Worm (Caenorhabditis elegans): ENCODE results near the gene sre-37.

sre-37 gene

DNA sequence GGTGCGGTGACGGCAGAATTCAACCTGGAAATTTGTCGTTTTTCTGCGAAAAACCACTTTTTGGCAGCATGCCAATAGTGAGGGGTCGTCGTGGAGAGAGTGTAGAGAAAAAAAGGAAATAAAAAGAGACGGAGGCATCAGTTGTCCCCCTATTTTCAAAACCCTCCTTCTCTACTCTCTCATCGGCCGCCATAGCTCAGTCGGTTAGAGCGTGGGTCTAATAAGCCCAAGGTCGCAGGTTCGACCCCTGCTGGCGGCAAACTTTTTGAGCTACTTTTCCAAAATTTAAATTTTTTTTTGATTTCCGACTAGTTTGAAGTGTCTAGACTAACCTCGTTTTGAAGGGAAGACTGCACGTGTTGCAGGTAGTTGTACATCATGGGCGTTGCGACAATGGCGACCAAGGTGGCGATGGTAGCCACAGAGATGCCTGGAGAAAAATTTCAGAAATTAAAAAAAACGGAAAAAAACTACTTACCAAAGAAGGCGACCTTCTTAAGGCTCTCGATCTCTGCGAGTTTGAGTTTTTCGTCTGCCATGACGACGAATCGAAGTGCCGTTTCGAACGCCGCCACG lies 29.0 kb downstream of the sre-37 start, which contains the start of gene col-85 (continued):
- TF ChIP-seq ceh-30 (tag; optimal IDR thresholded peaks at IDR 0.05) (peak; percentile 3), ztf-16 (tag; optimal IDR thresholded peaks at IDR 0.05) (peak; percentile 95), fkh-6 (tag; optimal IDR thresholded peaks at IDR 0.05) (peak; percentile 95), che-1 (tag; optimal IDR thresholded peaks at IDR 0.05) (peak; percentile 93), sox-2 (GFP tag; IDR thresholded peaks at IDR 0.05) (peak; percentile 92), ceh-45 (GFP tag; IDR thresholded peaks at IDR 0.05) (peak; percentile 96), sox-4 (tag; optimal IDR thresholded peaks at IDR 0.05) (peak; percentile 97), hlh-15 (tag; optimal IDR thresholded peaks at IDR 0.05) (peak; percentile 91), fax-1 (tag; optimal IDR thresholded peaks at IDR 0.05) (peak; percentile 88), ceh-48 (tag; optimal IDR thresholded peaks at IDR 0.05) (peak; percentile 86), hlh-30 (tag; optimal IDR thresholded peaks at IDR 0.05; ENCODE audit: insufficient read depth) (peak; percentile 46), unc-55 (GFP tag; optimal IDR thresholded peaks at IDR 0.05) (no peak), pat-9 (tag; optimal IDR thresholded peaks at IDR 0.05) (peak; percentile 94), nhr-232 (tag; optimal IDR thresholded peaks at IDR 0.05) (peak; percentile 85), eyg-1 (tag; optimal IDR thresholded peaks at IDR 0.05) (peak; percentile 68), ceh-18 (tag; optimal IDR thresholded peaks at IDR 0.05) (peak; percentile 86), lim-6 (tag; optimal IDR thresholded peaks at IDR 0.05) (peak; percentile 84)

- no peak for TF ChIP-seq sox-2 (GFP tag; IDR thresholded peaks at IDR 0.05)
- no peak for TF ChIP-seq ceh-48 (tag; optimal IDR thresholded peaks at IDR 0.05)
- TF ChIP-seq hlh-8 (tag; optimal IDR thresholded peaks at IDR 0.05): no peak
- TF ChIP-seq ahr-1 (tag; optimal IDR thresholded peaks at IDR 0.05): no peak
- no peak for TF ChIP-seq ztf-16 (tag; optimal IDR thresholded peaks at IDR 0.05)
- no peak for TF ChIP-seq fkh-6 (tag; optimal IDR thresholded peaks at IDR 0.05)
- no peak for TF ChIP-seq rnt-1 (tag; optimal IDR thresholded peaks at IDR 0.05)
- no peak for TF ChIP-seq npax-4 (tag; optimal IDR thresholded peaks at IDR 0.05)
- TF ChIP-seq pag-3 (tag; optimal IDR thresholded peaks at IDR 0.05; ENCODE audit: borderline replicate concordance): no peak
- TF ChIP-seq dve-1 (tag; optimal IDR thresholded peaks at IDR 0.05): no peak
- TF ChIP-seq ceh-30 (tag; optimal IDR thresholded peaks at IDR 0.05): no peak
- no peak for TF ChIP-seq unc-42 (tag; optimal IDR thresholded peaks at IDR 0.05)
- no peak for TF ChIP-seq nfya-1 (tag; optimal IDR thresholded peaks at IDR 0.05)
- TF ChIP-seq elt-2 (tag; optimal IDR thresholded peaks at IDR 0.05): no peak
- TF ChIP-seq ceh-6 (GFP tag; optimal IDR thresholded peaks at IDR 0.05): no peak
- no peak for TF ChIP-seq ama-1 (optimal IDR thresholded peaks at IDR 0.05)
- no peak for TF ChIP-seq tbx-2 (tag; optimal IDR thresholded peaks at IDR 0.05)
- no peak for TF ChIP-seq tbx-7 (tag; optimal IDR thresholded peaks at IDR 0.05)
Observed at ce11 chrII:12496981-12497380, 31.3 kb downstream of the sre-37 start, which contains the start of gene T21B4.3. T21B4.3 (minus strand) TSS chrII:12497081.

DNA sequence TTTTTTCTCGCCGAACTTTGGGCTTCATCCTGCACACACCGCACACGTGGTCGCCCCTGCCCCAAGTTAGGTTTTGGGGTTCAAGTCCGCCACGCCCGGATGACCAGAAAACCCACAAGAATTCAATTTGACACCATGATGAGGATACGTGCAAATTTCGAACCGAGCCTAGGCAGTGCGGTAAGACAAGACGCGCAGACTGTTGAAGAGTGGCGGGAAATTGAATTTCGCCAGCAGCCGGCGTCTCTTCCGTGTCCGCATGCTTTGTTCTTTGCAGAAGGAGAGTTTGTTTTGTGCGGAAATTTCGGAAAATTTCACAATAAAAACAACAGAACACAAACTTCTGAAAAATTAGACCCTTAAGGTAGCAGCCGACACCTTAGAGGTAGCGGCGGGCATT lies 34.3 kb downstream of the sre-37 start:
- TF ChIP-seq unc-42 (tag; optimal IDR thresholded peaks at IDR 0.05) (peak; percentile 92), C08G9.2 (tag; optimal IDR thresholded peaks at IDR 0.05) (no peak), nfya-1 (tag; optimal IDR thresholded peaks at IDR 0.05) (no peak), tbx-7 (tag; optimal IDR thresholded peaks at IDR 0.05) (no peak), ceh-9 (tag; optimal IDR thresholded peaks at IDR 0.05) (no peak), K09A11.1 (tag; optimal IDR thresholded peaks at IDR 0.05; ENCODE audit: insufficient read depth) (no peak), hlh-6 (tag; optimal IDR thresholded peaks at IDR 0.05) (no peak), gmeb-2 (tag; optimal IDR thresholded peaks at IDR 0.05) (no peak)

DNA sequence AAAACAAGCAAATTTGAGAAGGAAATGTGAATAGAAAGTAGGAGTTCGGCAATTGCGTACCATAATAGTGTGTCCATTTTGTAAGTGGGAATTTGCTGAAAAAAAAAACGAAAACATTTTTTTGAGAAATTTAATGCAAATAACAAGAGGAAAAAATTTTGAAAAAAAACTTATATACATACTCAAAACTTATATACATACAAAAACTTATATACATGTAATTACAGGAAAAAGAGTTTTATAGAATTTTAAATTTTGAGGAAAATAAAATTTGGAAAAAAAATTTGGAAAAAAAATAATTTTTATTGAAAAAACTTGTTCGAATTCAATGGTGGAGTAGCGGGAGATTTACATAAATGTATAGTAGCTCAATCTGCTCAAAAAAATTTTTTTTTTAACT lies 37.1 kb downstream of the sre-37 start, which contains the start of gene ador-1:
ador-1 (minus strand) TSS at position 101 of the 400 bp plus-strand sequence.
- TF ChIP-seq ceh-30 (tag; optimal IDR thresholded peaks at IDR 0.05) (no peak), pha-2 (tag; optimal IDR thresholded peaks at IDR 0.05) (no peak)

Data from whole organism, late embryonic.